Fruit fly (Drosophila melanogaster) whole organism, embryonic: ENCODE results near the gene CG7408.

Experiments used
- ATbp ChIP-seq: fragments of 200-800 bp; sonication (Bioruptor generic); optimal IDR thresholded peaks from 2 replicates; lab custom pipeline; 2017; ENCODE audit warnings: missing biosample characterization, mild to moderate bottlenecking, missing genetic modification characterization, missing genetic modification reagents
- CG10543 ChIP-seq: fragments of 200-800 bp; sonication (Bioruptor generic); optimal IDR thresholded peaks from 3 replicates; lab custom pipeline; 2017; ENCODE audit warnings: missing biosample characterization, mild to moderate bottlenecking, missing genetic modification characterization, moderate library complexity
- CG11723 ChIP-seq: fragments of 200-800 bp; sonication (Bioruptor generic); optimal IDR thresholded peaks from 2 replicates; lab custom pipeline; 2017; ENCODE audit warnings: missing biosample characterization, mild to moderate bottlenecking, missing genetic modification characterization
- CG1233 ChIP-seq: fragments of 200-800 bp; sonication (Bioruptor generic); optimal IDR thresholded peaks from 4 replicates; lab custom pipeline; 2018; ENCODE audit warnings: missing biosample characterization, mild to moderate bottlenecking, missing genetic modification characterization
- CG12659 ChIP-seq: fragments of 200-800 bp; sonication (Bioruptor generic); optimal IDR thresholded peaks from 3 replicates; lab custom pipeline; 2017; ENCODE audit warnings: mild to moderate bottlenecking, missing biosample characterization, missing genetic modification reagents, missing genetic modification characterization
- CG12769 ChIP-seq: fragments of 200-800 bp; sonication (Bioruptor generic); optimal IDR thresholded peaks from 2 replicates; lab custom pipeline; 2019; ENCODE audit warnings: missing biosample characterization, mild to moderate bottlenecking, missing genetic modification characterization, moderate library complexity
- CG13287 ChIP-seq: fragments of 200-800 bp; sonication (Bioruptor generic); IDR thresholded peaks from 2 replicates; pipeline ENCODE4 v1.3.6; 2022; ENCODE audit warnings: missing biosample characterization, missing genetic modification characterization; ENCODE audit not compliant: partially characterized antibody
- CG13296 ChIP-seq: fragments of 200-800 bp; sonication (Bioruptor generic); optimal IDR thresholded peaks from 3 replicates; lab custom pipeline; 2018; ENCODE audit warnings: missing biosample characterization, mild to moderate bottlenecking, missing genetic modification characterization
- CG15696 ChIP-seq: fragments of 200-800 bp; sonication (Bioruptor generic); optimal IDR thresholded peaks from 2 replicates; lab custom pipeline; 2019; ENCODE audit warnings: missing biosample characterization, mild to moderate bottlenecking, missing genetic modification characterization, moderate library complexity
- CG17568 ChIP-seq: fragments of 200-800 bp; sonication (Bioruptor generic); optimal IDR thresholded peaks from 2 replicates; lab custom pipeline; 2018; ENCODE audit warnings: missing biosample characterization, mild to moderate bottlenecking, missing genetic modification characterization, moderate library complexity
- CG17612 ChIP-seq: fragments of 200-800 bp; sonication (Bioruptor generic); IDR thresholded peaks from 2 replicates; pipeline ENCODE4 v1.3.6; 2022; ENCODE audit warnings: missing biosample characterization, missing genetic modification characterization
- CG2202 ChIP-seq: fragments of 200-800 bp; sonication (Bioruptor generic); optimal IDR thresholded peaks from 2 replicates; lab custom pipeline; 2018; ENCODE audit warnings: missing biosample characterization, mild to moderate bottlenecking, missing genetic modification characterization
- CG2889 ChIP-seq: fragments of 200-800 bp; sonication (Bioruptor generic); IDR thresholded peaks from 3 replicates; pipeline ENCODE4 v1.3.6; 2022; ENCODE audit warnings: missing biosample characterization, missing genetic modification characterization
- CG3726 ChIP-seq: fragments of 200-800 bp; sonication (Bioruptor generic); IDR thresholded peaks from 3 replicates; pipeline ENCODE4, ENCODE4 v1.3.6; 2022; ENCODE audit warnings: missing biosample characterization, missing genetic modification characterization
- CG43689 ChIP-seq: fragments of 200-800 bp; sonication (Bioruptor generic); IDR thresholded peaks from 2 replicates; pipeline ENCODE4 v1.3.6; 2022; ENCODE audit warnings: missing biosample characterization, missing genetic modification characterization
- CG4730 ChIP-seq: fragments of 200-800 bp; sonication (Bioruptor generic); IDR thresholded peaks from 2 replicates; pipeline ENCODE4 v1.3.6; 2022; ENCODE audit warnings: missing biosample characterization, missing genetic modification characterization
- CG5180 ChIP-seq: fragments of 200-800 bp; sonication (Bioruptor generic); optimal IDR thresholded peaks from 3 replicates; lab custom pipeline; 2017; ENCODE audit warnings: missing biosample characterization, missing genetic modification characterization, mild to moderate bottlenecking, moderate library complexity, missing genetic modification reagents
- CG6654 ChIP-seq: fragments of 200-800 bp; sonication (Bioruptor generic); optimal IDR thresholded peaks from 2 replicates; lab custom pipeline; 2017; ENCODE audit warnings: missing biosample characterization, mild to moderate bottlenecking, missing genetic modification characterization
- CG6683 ChIP-seq: fragments of 200-800 bp; sonication (Bioruptor generic); optimal IDR thresholded peaks from 2 replicates; lab custom pipeline; 2017; ENCODE audit warnings: missing biosample characterization, mild to moderate bottlenecking, missing genetic modification characterization, missing genetic modification reagents
- CG6689 ChIP-seq: fragments of 200-800 bp; sonication (Bioruptor generic); IDR thresholded peaks from 2 replicates; pipeline ENCODE4 v1.3.6; 2022; ENCODE audit warnings: missing biosample characterization, missing genetic modification characterization
- CG6765 ChIP-seq: fragments of 200-800 bp; sonication (Bioruptor generic); optimal IDR thresholded peaks from 3 replicates; lab custom pipeline; 2017; ENCODE audit warnings: missing biosample characterization, mild to moderate bottlenecking, missing genetic modification characterization
- CG8281 ChIP-seq: fragments of 200-800 bp; sonication (Bioruptor generic); optimal IDR thresholded peaks from 2 replicates; lab custom pipeline; 2018; ENCODE audit warnings: missing biosample characterization, mild to moderate bottlenecking, missing genetic modification characterization, moderate library complexity
- CG8388 ChIP-seq: fragments of 200-800 bp; sonication (Bioruptor generic); optimal IDR thresholded peaks from 2 replicates; lab custom pipeline; 2019; ENCODE audit warnings: missing biosample characterization, mild to moderate bottlenecking, missing genetic modification characterization, moderate library complexity
- CrebB ChIP-seq: fragments of 200-800 bp; sonication (Bioruptor generic); optimal IDR thresholded peaks from 3 replicates; lab custom pipeline; 2018; ENCODE audit warnings: missing biosample characterization, mild to moderate bottlenecking, missing genetic modification characterization
- Dad ChIP-seq: fragments of 200-800 bp; sonication (Bioruptor generic); optimal IDR thresholded peaks from 3 replicates; lab custom pipeline; 2016; ENCODE audit warnings: missing biosample characterization, missing genetic modification characterization
- Dp ChIP-seq: fragments of 200-800 bp; sonication (Bioruptor generic); optimal IDR thresholded peaks from 2 replicates; lab custom pipeline; 2018; ENCODE audit warnings: missing biosample characterization, mild to moderate bottlenecking, missing genetic modification characterization, moderate library complexity
- Drgx ChIP-seq: fragments of 200-800 bp; sonication (Bioruptor generic); IDR thresholded peaks from 2 replicates; pipeline ENCODE4 v1.3.6; 2022; ENCODE audit warnings: missing biosample characterization, missing genetic modification characterization
- MBD-R2 ChIP-seq: fragments of 200-800 bp; sonication (Bioruptor generic); IDR thresholded peaks from 2 replicates; pipeline ENCODE4 v1.3.6; 2022; ENCODE audit warnings: missing biosample characterization, missing genetic modification characterization
- Med ChIP-seq: fragments of 200-800 bp; sonication (Bioruptor generic); peaks from one replicate; lab custom pipeline; 2016; ENCODE audit warnings: missing biosample characterization, missing genetic modification characterization, mild to moderate bottlenecking, inconsistent platforms, moderate library complexity
- PHDP ChIP-seq: fragments of 200-800 bp; sonication (Bioruptor generic); optimal IDR thresholded peaks from 3 replicates; lab custom pipeline; 2018; ENCODE audit warnings: missing biosample characterization, mild to moderate bottlenecking, missing genetic modification characterization, moderate library complexity
- Sin3A ChIP-seq: fragments of >200 bp; optimal IDR thresholded peaks from 2 replicates; lab custom pipeline; 2018
- Trl ChIP-seq, 3 experiments: fragments of >200 bp in 2 of 3; fragments of 200-800 bp in 1 of 3; sonication (Bioruptor generic) in 1 of 3; optimal IDR thresholded peaks; 2 replicates in 1 of 3; 3 replicates in 2 of 3; lab custom pipeline; 2016 to 2017; ENCODE audit warnings: missing biosample characterization in 1 of 3, missing genetic modification characterization in 1 of 3
- Vsx1 ChIP-seq: fragments of 200-800 bp; sonication (Bioruptor generic); optimal IDR thresholded peaks from 2 replicates; lab custom pipeline; 2017; ENCODE audit warnings: missing biosample characterization, mild to moderate bottlenecking, missing genetic modification characterization, missing genetic modification reagents
- chif ChIP-seq, 2 experiments: fragments of 200-800 bp; sonication (Bioruptor generic); optimal IDR thresholded peaks; 3 replicates each; lab custom pipeline; 2016; ENCODE audit warnings: missing biosample characterization in 2 of 2, missing genetic modification characterization in 2 of 2
- chinmo ChIP-seq: fragments of 200-800 bp; sonication (Bioruptor generic); IDR thresholded peaks from 4 replicates; pipeline ENCODE4 v1.3.6; 2022; ENCODE audit warnings: missing biosample characterization, missing genetic modification characterization; ENCODE audit not compliant: partially characterized antibody
- dmrt99B ChIP-seq: fragments of 200-800 bp; sonication (Bioruptor generic); optimal IDR thresholded peaks from 2 replicates; lab custom pipeline; 2018; ENCODE audit warnings: missing biosample characterization, mild to moderate bottlenecking, missing genetic modification characterization, moderate library complexity
- exex ChIP-seq: fragments of 200-800 bp; sonication (Bioruptor generic); optimal IDR thresholded peaks from 4 replicates; lab custom pipeline; 2018; ENCODE audit warnings: missing biosample characterization, mild to moderate bottlenecking, missing genetic modification characterization, moderate library complexity
- fd64A ChIP-seq: fragments of 200-800 bp; sonication (Bioruptor generic); optimal IDR thresholded peaks from 3 replicates; lab custom pipeline; 2018; ENCODE audit warnings: missing biosample characterization, mild to moderate bottlenecking, missing genetic modification characterization
- hkb ChIP-seq, 2 experiments: fragments of 200-800 bp in 1 of 2; fragments of >200 bp in 1 of 2; sonication (Bioruptor generic) in 1 of 2; IDR thresholded peaks in 1 of 2; optimal IDR thresholded peaks in 1 of 2; 2 replicates each; pipeline versions ENCODE4 v1.3.6 to Lab custom; 2017 to 2022; ENCODE audit warnings: missing biosample characterization in 1 of 2, missing genetic modification characterization in 1 of 2
- jing ChIP-seq: fragments of 200-800 bp; sonication (Bioruptor generic); optimal IDR thresholded peaks from 2 replicates; lab custom pipeline; 2018; ENCODE audit warnings: missing biosample characterization, mild to moderate bottlenecking, missing genetic modification characterization
- lab ChIP-seq: fragments of 200-800 bp; sonication (Bioruptor generic); optimal IDR thresholded peaks from 3 replicates; lab custom pipeline; 2017; ENCODE audit warnings: missing biosample characterization, missing genetic modification characterization, mild to moderate bottlenecking, moderate library complexity, missing genetic modification reagents
- p53 ChIP-seq: fragments of 200-800 bp; sonication (Bioruptor generic); optimal IDR thresholded peaks from 2 replicates; lab custom pipeline; 2016; ENCODE audit warnings: missing biosample characterization, missing genetic modification characterization
- sens-2 ChIP-seq: fragments of 200-800 bp; sonication (Bioruptor generic); IDR thresholded peaks from 2 replicates; pipeline ENCODE4 v1.3.6; 2022; ENCODE audit warnings: missing biosample characterization, missing genetic modification characterization
- so ChIP-seq: fragments of 200-800 bp; sonication (Bioruptor generic); IDR thresholded peaks from 3 replicates; pipeline ENCODE4 v1.3.6; 2022; ENCODE audit warnings: missing biosample characterization, missing genetic modification characterization
- sug ChIP-seq: fragments of 200-800 bp; optimal IDR thresholded peaks from 2 replicates; lab custom pipeline; 2019; ENCODE audit warnings: missing biosample characterization, mild to moderate bottlenecking, missing genetic modification characterization, moderate library complexity
- vnd ChIP-seq: fragments of 200-800 bp; sonication (Bioruptor generic); IDR thresholded peaks from 3 replicates; pipeline ENCODE4 v1.3.6; 2022; ENCODE audit warnings: missing biosample characterization, missing genetic modification characterization; ENCODE audit not compliant: partially characterized antibody
- wek ChIP-seq: fragments of 200-800 bp; sonication (Bioruptor generic); optimal IDR thresholded peaks from 3 replicates; lab custom pipeline; 2018; ENCODE audit warnings: missing biosample characterization, mild to moderate bottlenecking, missing genetic modification characterization, moderate library complexity
- zen2 ChIP-seq: fragments of 200-800 bp; sonication (Bioruptor generic); IDR thresholded peaks from 3 replicates; pipeline ENCODE4 v1.3.6; 2022; ENCODE audit warnings: missing biosample characterization, missing genetic modification characterization; ENCODE audit not compliant: partially characterized antibody

Gene CG7408

DNA sequence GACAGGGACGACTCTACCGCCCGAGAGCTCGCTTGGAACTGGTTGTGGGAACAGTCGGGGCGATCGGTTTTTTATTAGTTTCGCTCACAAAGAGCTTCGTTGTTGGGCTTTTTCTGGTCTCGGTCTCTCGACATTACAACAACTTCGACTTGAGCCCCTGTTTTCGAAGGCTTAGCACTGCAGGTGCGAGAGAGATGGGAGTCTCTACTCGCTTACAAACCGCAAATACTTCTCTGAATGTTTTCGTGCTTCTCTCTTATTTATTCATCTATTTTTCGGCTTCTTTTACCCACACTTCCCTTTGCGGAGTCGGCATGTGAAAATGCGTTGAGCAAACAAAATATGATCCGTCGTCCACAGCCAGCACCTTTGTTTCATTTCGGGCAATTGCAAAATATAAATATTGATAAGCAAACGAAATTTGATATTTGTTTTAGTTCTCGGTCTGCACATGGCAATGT is 16.9 kb downstream of the CG7408 start, which contains the start of gene Tsp74F (continued):
- TF ChIP-seq CG6765 (peak; percentile 5), sens-2 (GFP tag; lab: Robert Waterston, UW) (no peak), CG8388 (no peak), Drgx (GFP tag; lab: Robert Waterston, UW) (0 out of 2 replicates have a peak, but pooled peaks have one; percentile 24), CG6683 (no peak), hkb (optimal IDR thresholded peaks at IDR 0.05; lab: Kevin White, UChicago) (no peak), hkb (GFP tag; IDR thresholded peaks at IDR 0.05; lab: Robert Waterston, UW) (peak; percentile 44; the same call in 1 of the 2 replicates), so (GFP tag; lab: Robert Waterston, UW) (0 out of 3 replicates have a peak, but pooled peaks have one; percentile 49), CG13296 (GFP tag; lab: Kevin White, UChicago) (peak; percentile 30), CG6689 (no peak), ATbp (GFP tag; lab: Kevin White, UChicago) (peak; percentile 31), CG10543 (GFP tag; lab: Kevin White, UChicago) (no peak), Dp (GFP tag; lab: Kevin White, UChicago) (no peak), wek (GFP tag; lab: Kevin White, UChicago) (peak; percentile 40), jing (no peak), CG15696 (tag; lab: Kevin White, UChicago) (peak; percentile 27), CG2202 (tag; lab: Kevin White, UChicago) (no peak), CG1233 (GFP tag; lab: Kevin White, UChicago) (peak; percentile 3), fd64A (GFP tag; lab: Kevin White, UChicago) (peak; percentile 34), vnd (GFP tag; lab: Robert Waterston, UW) (no peak), exex (tag; lab: Kevin White, UChicago) (peak; percentile 11), dmrt99B (tag; lab: Kevin White, UChicago) (peak; percentile 43), CrebB (tag; lab: Kevin White, UChicago) (peak; percentile 27), CG12769 (peak; percentile 16), MBD-R2 (GFP tag; lab: Robert Waterston, UW) (no peak), lab (GFP tag; lab: Kevin White, UChicago) (peak; percentile 44), Med (GFP tag; lab: Kevin White, UChicago) (peak; percentile 76), CG17612 (GFP tag; lab: Robert Waterston, UW) (no peak), CG13287 (GFP tag; lab: Robert Waterston, UW) (0 out of 2 replicates have a peak, but pooled peaks have one; percentile 18), p53 (GFP tag; lab: Kevin White, UChicago) (no peak), chif (GFP tag; optimal IDR thresholded peaks at IDR 0.05; lab: Kevin White, UChicago) (no peak), CG5180 (GFP tag; lab: Kevin White, UChicago) (peak; percentile 19), CG43689 (GFP tag; lab: Robert Waterston, UW) (no peak), PHDP (tag; lab: Kevin White, UChicago) (peak; percentile 40), chinmo (peak; percentile 90; the same call in 3 of the 4 replicates), CG11723 (GFP tag; lab: Kevin White, UChicago) (peak; percentile 19), sug (tag; lab: Kevin White, UChicago) (no peak), CG8281 (tag; lab: Kevin White, UChicago) (peak; percentile 7), CG17568 (peak; percentile 43), CG6654 (no peak), Sin3A (lab: Kevin White, UChicago) (no peak), Trl (optimal IDR thresholded peaks at IDR 0.05; lab: Kevin White, UChicago) (peak; percentile 36 to 54), Trl (GFP tag; optimal IDR thresholded peaks at IDR 0.05; lab: Kevin White, UChicago) (no peak), Vsx1 (no peak), CG3726 (GFP tag; lab: Robert Waterston, UW) (no peak), Dad (GFP tag; lab: Kevin White, UChicago) (no peak), CG4730 (GFP tag; lab: Robert Waterston, UW) (no peak), CG2889 (GFP tag; lab: Robert Waterston, UW) (no peak), CG12659 (GFP tag; lab: Kevin White, UChicago) (no peak), zen2 (peak; percentile 34; the same call in 1 of the 3 replicates)
